Fruit fly (Drosophila melanogaster) whole organism, embryonic: ENCODE results near the gene CG14646.

Experiments
- B-H2 ChIP-seq: fragments of 200-800 bp; sonication (Bioruptor generic); optimal IDR thresholded peaks from 2 replicates; lab custom pipeline; 2018; ENCODE audit warnings: missing biosample characterization, mild to moderate bottlenecking, missing genetic modification characterization
- CG10565 ChIP-seq: fragments of 200-800 bp; sonication (Bioruptor generic); optimal IDR thresholded peaks from 3 replicates; lab custom pipeline; 2016; ENCODE audit warnings: missing biosample characterization, mild to moderate bottlenecking, missing genetic modification characterization
- CG11560 ChIP-seq: fragments of 200-800 bp; sonication (Bioruptor generic); IDR thresholded peaks from 3 replicates; pipeline ENCODE4 v1.3.6; 2022; ENCODE audit warnings: missing biosample characterization, missing genetic modification characterization
- CG11695 ChIP-seq: fragments of 200-800 bp; sonication (Bioruptor generic); IDR thresholded peaks from 3 replicates; pipeline ENCODE4 v1.3.6; 2022; ENCODE audit warnings: missing biosample characterization, missing genetic modification characterization
- CG11723 ChIP-seq: fragments of 200-800 bp; sonication (Bioruptor generic); optimal IDR thresholded peaks from 2 replicates; lab custom pipeline; 2017; ENCODE audit warnings: missing biosample characterization, mild to moderate bottlenecking, missing genetic modification characterization
- CG1602 ChIP-seq: fragments of 200-800 bp; sonication (Bioruptor generic); optimal IDR thresholded peaks from 3 replicates; lab custom pipeline; 2016; ENCODE audit warnings: missing biosample characterization, missing genetic modification characterization
- CG18619 ChIP-seq: fragments of 200-800 bp; sonication (Bioruptor generic); optimal IDR thresholded peaks from 3 replicates; lab custom pipeline; 2017; ENCODE audit warnings: missing biosample characterization, mild to moderate bottlenecking, missing genetic modification characterization
- CG18764 ChIP-seq: fragments of 200-800 bp; sonication (Bioruptor generic); optimal IDR thresholded peaks from 3 replicates; lab custom pipeline; 2016; ENCODE audit warnings: missing biosample characterization, missing genetic modification characterization
- CG2116 ChIP-seq: fragments of 200-800 bp; sonication (Bioruptor generic); optimal IDR thresholded peaks from 3 replicates; lab custom pipeline; 2018; ENCODE audit warnings: missing biosample characterization, mild to moderate bottlenecking, missing genetic modification characterization
- CG2129 ChIP-seq: fragments of 200-800 bp; sonication (Bioruptor generic); IDR thresholded peaks from 2 replicates; pipeline ENCODE4 v1.3.6; 2022; ENCODE audit warnings: missing biosample characterization, missing genetic modification characterization; ENCODE audit not compliant: partially characterized antibody
- CG2199 ChIP-seq: fragments of 200-800 bp; sonication (Bioruptor generic); IDR thresholded peaks from 3 replicates; pipeline ENCODE4 v1.3.6; 2022; ENCODE audit warnings: missing biosample characterization, missing genetic modification characterization
- CG43689 ChIP-seq: fragments of 200-800 bp; sonication (Bioruptor generic); IDR thresholded peaks from 2 replicates; pipeline ENCODE4 v1.3.6; 2022; ENCODE audit warnings: missing biosample characterization, missing genetic modification characterization
- CG4424 ChIP-seq: fragments of 200-800 bp; sonication (Bioruptor generic); optimal IDR thresholded peaks from 3 replicates; lab custom pipeline; 2016; ENCODE audit warnings: missing biosample characterization, missing genetic modification characterization
- CG4854 ChIP-seq: fragments of 200-800 bp; sonication (Bioruptor generic); optimal IDR thresholded peaks from 2 replicates; lab custom pipeline; 2016; ENCODE audit warnings: missing biosample characterization, missing genetic modification characterization, inconsistent platforms
- CG5245 ChIP-seq: fragments of 200-800 bp; sonication (Bioruptor generic); optimal IDR thresholded peaks from 3 replicates; lab custom pipeline; 2016; ENCODE audit warnings: missing biosample characterization, missing genetic modification characterization
- CG6254 ChIP-seq: fragments of 200-800 bp; sonication (Bioruptor generic); optimal IDR thresholded peaks from 3 replicates; lab custom pipeline; 2017; ENCODE audit warnings: mild to moderate bottlenecking, missing biosample characterization, missing genetic modification reagents, missing genetic modification characterization
- CG6854 ChIP-seq: fragments of 200-800 bp; sonication (Bioruptor generic); optimal IDR thresholded peaks from 3 replicates; lab custom pipeline; 2017; ENCODE audit warnings: missing biosample characterization, mild to moderate bottlenecking, missing genetic modification characterization
- CG7271 ChIP-seq: fragments of 200-800 bp; sonication (Bioruptor generic); optimal IDR thresholded peaks from 2 replicates; lab custom pipeline; 2018; ENCODE audit warnings: missing biosample characterization, mild to moderate bottlenecking, missing genetic modification characterization, moderate library complexity
- CG7745 ChIP-seq: fragments of 200-800 bp; sonication (Bioruptor generic); optimal IDR thresholded peaks from 2 replicates; lab custom pipeline; 2018; ENCODE audit warnings: missing biosample characterization, mild to moderate bottlenecking, missing genetic modification characterization, moderate library complexity
- CG8478 ChIP-seq: fragments of >200 bp; optimal IDR thresholded peaks from 2 replicates; lab custom pipeline; 2018
- CG8765 ChIP-seq: fragments of 200-800 bp; sonication (Bioruptor generic); IDR thresholded peaks from 2 replicates; pipeline ENCODE4 v1.3.6; 2022; ENCODE audit warnings: missing biosample characterization, missing genetic modification characterization
- CoRest ChIP-seq: fragments of 200-800 bp; sonication (Bioruptor generic); optimal IDR thresholded peaks from 3 replicates; lab custom pipeline; 2018; ENCODE audit warnings: missing biosample characterization, mild to moderate bottlenecking, missing genetic modification characterization, moderate library complexity
- Doc2 ChIP-seq: fragments of 200-800 bp; sonication (Bioruptor generic); IDR thresholded peaks from 2 replicates; pipeline ENCODE4 v1.3.6; 2022; ENCODE audit warnings: missing biosample characterization, missing genetic modification characterization
- Dp ChIP-seq: fragments of 200-800 bp; sonication (Bioruptor generic); optimal IDR thresholded peaks from 2 replicates; lab custom pipeline; 2018; ENCODE audit warnings: missing biosample characterization, mild to moderate bottlenecking, missing genetic modification characterization, moderate library complexity
- Eip74EF ChIP-seq, 2 experiments: fragments of 200-800 bp in 1 of 2; fragments of >200 bp in 1 of 2; sonication (Bioruptor generic) in 1 of 2; optimal IDR thresholded peaks; 2 replicates each; lab custom pipeline; 2017 to 2019; ENCODE audit warnings: missing biosample characterization in 2 of 2, missing genetic modification characterization in 2 of 2, mild to moderate bottlenecking in 1 of 2, moderate library complexity in 1 of 2
- Fer1 ChIP-seq: fragments of 200-800 bp; sonication (Bioruptor generic); optimal IDR thresholded peaks from 2 replicates; lab custom pipeline; 2017; ENCODE audit warnings: missing biosample characterization, mild to moderate bottlenecking, missing genetic modification characterization
- Hmr ChIP-seq: fragments of 200-800 bp; sonication (Bioruptor generic); optimal IDR thresholded peaks from 3 replicates; lab custom pipeline; 2017; ENCODE audit warnings: mild to moderate bottlenecking, missing biosample characterization, missing genetic modification reagents, missing genetic modification characterization
- MBD-R2 ChIP-seq: fragments of 200-800 bp; sonication (Bioruptor generic); IDR thresholded peaks from 2 replicates; pipeline ENCODE4 v1.3.6; 2022; ENCODE audit warnings: missing biosample characterization, missing genetic modification characterization
- MTF-1 ChIP-seq: fragments of 200-800 bp; sonication (Bioruptor generic); optimal IDR thresholded peaks from 2 replicates; lab custom pipeline; 2018; ENCODE audit warnings: missing biosample characterization, mild to moderate bottlenecking, missing genetic modification characterization, borderline replicate concordance
- Max ChIP-seq: fragments of 200-800 bp; sonication (Bioruptor generic); optimal IDR thresholded peaks from 2 replicates; lab custom pipeline; 2016; ENCODE audit warnings: missing biosample characterization, mild to moderate bottlenecking, missing genetic modification characterization
- Med ChIP-seq: fragments of 200-800 bp; sonication (Bioruptor generic); peaks from one replicate; lab custom pipeline; 2016; ENCODE audit warnings: missing biosample characterization, missing genetic modification characterization, mild to moderate bottlenecking, inconsistent platforms, moderate library complexity
- Mes4 ChIP-seq: fragments of 200-800 bp; sonication (Bioruptor generic); optimal IDR thresholded peaks from 2 replicates; lab custom pipeline; 2016; ENCODE audit warnings: missing biosample characterization, missing genetic modification characterization
- Six4 ChIP-seq: fragments of 200-800 bp; sonication (Bioruptor generic); optimal IDR thresholded peaks from 2 replicates; lab custom pipeline; 2016; ENCODE audit warnings: missing biosample characterization, missing genetic modification characterization
- Spps ChIP-seq: fragments of 200-800 bp; sonication (Bioruptor generic); optimal IDR thresholded peaks from 2 replicates; lab custom pipeline; 2018; ENCODE audit warnings: missing biosample characterization, mild to moderate bottlenecking, missing genetic modification characterization
- Tbp ChIP-seq: fragments of >200 bp; optimal IDR thresholded peaks from 2 replicates; lab custom pipeline; 2018; ENCODE audit warnings: missing biosample characterization, missing genetic modification characterization
- ab ChIP-seq: fragments of 200-800 bp; sonication (Bioruptor generic); optimal IDR thresholded peaks from 2 replicates; lab custom pipeline; 2016; ENCODE audit warnings: missing biosample characterization, missing genetic modification characterization
- bowl ChIP-seq: fragments of 200-800 bp; sonication (Bioruptor generic); IDR thresholded peaks from 2 replicates; pipeline ENCODE4 v1.3.6; 2022; ENCODE audit warnings: missing biosample characterization, missing genetic modification characterization
- gfzf ChIP-seq: fragments of 200-800 bp; sonication (Bioruptor generic); optimal IDR thresholded peaks from 2 replicates; lab custom pipeline; 2016; ENCODE audit warnings: missing biosample characterization, mild to moderate bottlenecking, missing genetic modification characterization, moderate library complexity
- grau ChIP-seq: fragments of 200-800 bp; optimal IDR thresholded peaks from 3 replicates; lab custom pipeline; 2019; ENCODE audit warnings: missing biosample characterization, mild to moderate bottlenecking, missing genetic modification characterization, moderate library complexity
- grn ChIP-seq: fragments of 200-800 bp; sonication (Bioruptor generic); optimal IDR thresholded peaks from 3 replicates; lab custom pipeline; 2017; ENCODE audit warnings: missing biosample characterization, missing genetic modification characterization
- h ChIP-seq: fragments of >200 bp; optimal IDR thresholded peaks from 2 replicates; lab custom pipeline; 2017
- ham ChIP-seq: fragments of 200-800 bp; sonication (Bioruptor generic); IDR thresholded peaks from 2 replicates; pipeline ENCODE4 v1.3.6; 2022; ENCODE audit warnings: missing biosample characterization, missing genetic modification characterization
- hth ChIP-seq: fragments of >200 bp; optimal IDR thresholded peaks from 2 replicates; lab custom pipeline; 2017; ENCODE audit warnings: inconsistent platforms
- lola ChIP-seq, 3 experiments: fragments of >200 bp in 2 of 3; fragments of 200-800 bp in 1 of 3; sonication (Bioruptor generic) in 1 of 3; optimal IDR thresholded peaks; 2 replicates each; lab custom pipeline; 2017 to 2019; ENCODE audit warnings: missing biosample characterization in 3 of 3, missing genetic modification characterization in 3 of 3, mild to moderate bottlenecking in 1 of 3, moderate library complexity in 1 of 3
- mirr ChIP-seq: fragments of 200-800 bp; sonication (Bioruptor generic); optimal IDR thresholded peaks from 3 replicates; lab custom pipeline; 2018; ENCODE audit warnings: missing biosample characterization, mild to moderate bottlenecking, missing genetic modification characterization
- rib ChIP-seq: fragments of 200-800 bp; sonication (Bioruptor generic); IDR thresholded peaks from 2 replicates; pipeline ENCODE4 v1.3.6; 2022; ENCODE audit warnings: missing biosample characterization, missing genetic modification characterization
- ro ChIP-seq: fragments of 200-800 bp; sonication (Bioruptor generic); IDR thresholded peaks from 2 replicates; pipeline ENCODE4 v1.3.6; 2022; ENCODE audit warnings: missing biosample characterization, missing genetic modification characterization
- sd ChIP-seq: fragments of 200-800 bp; sonication (Bioruptor generic); optimal IDR thresholded peaks from 3 replicates; lab custom pipeline; 2018; ENCODE audit warnings: missing biosample characterization, mild to moderate bottlenecking, missing genetic modification characterization, moderate library complexity
- tap ChIP-seq: fragments of 200-800 bp; optimal IDR thresholded peaks from 3 replicates; lab custom pipeline; 2019; ENCODE audit warnings: missing biosample characterization, mild to moderate bottlenecking, missing genetic modification characterization, moderate library complexity
- tll ChIP-seq, 2 experiments: fragments of 200-800 bp in 1 of 2; fragments of >200 bp in 1 of 2; sonication (Bioruptor generic) in 1 of 2; optimal IDR thresholded peaks; 2 replicates each; lab custom pipeline; 2017 to 2019; ENCODE audit warnings: missing biosample characterization in 2 of 2, missing genetic modification characterization in 2 of 2, mild to moderate bottlenecking in 1 of 2, moderate library complexity in 1 of 2
- zfh2 ChIP-seq: fragments of 200-800 bp; sonication (Bioruptor generic); optimal IDR thresholded peaks from 2 replicates; lab custom pipeline; 2016; ENCODE audit warnings: missing biosample characterization, missing genetic modification characterization

The CG14646 gene

dm6 chr3R:4403706-4404392, 13.7 kb downstream of the CG14646 start (continued):
- TF ChIP-seq mirr (GFP tag; lab: Kevin White, UChicago): peak; percentile 37
- no peak for TF ChIP-seq h (lab: Kevin White, UChicago)
- TF ChIP-seq CG4854 (GFP tag; lab: Kevin White, UChicago): no peak
- no peak for TF ChIP-seq CG11723 (GFP tag; lab: Kevin White, UChicago)
- TF ChIP-seq sd (tag; lab: Kevin White, UChicago): peak; percentile 97
- peak; percentile 66 for TF ChIP-seq grn (GFP tag; lab: Kevin White, UChicago)
- TF ChIP-seq tll (GFP tag; optimal IDR thresholded peaks at IDR 0.05; lab: Kevin White, UChicago): no peak
- no peak for TF ChIP-seq CG10565 (GFP tag; lab: Kevin White, UChicago)
- TF ChIP-seq Max (GFP tag; lab: Kevin White, UChicago): no peak
- TF ChIP-seq CoRest: no peak
- TF ChIP-seq CG8478 (lab: Kevin White, UChicago): no peak
- TF ChIP-seq CG2199 (GFP tag; lab: Robert Waterston, UW): 0 out of 3 replicates have a peak, but pooled peaks have one; percentile 58
- TF ChIP-seq ro: no peak
- no peak for TF ChIP-seq Six4
- TF ChIP-seq lola (GFP tag; optimal IDR thresholded peaks at IDR 0.05; lab: Kevin White, UChicago): peak in 1 of 3 experiments; percentile 11
- no peak for TF ChIP-seq zfh2 (GFP tag; lab: Kevin White, UChicago)
- 0 out of 2 replicates have a peak, but pooled peaks have one; percentile 17 for TF ChIP-seq MBD-R2 (GFP tag; lab: Robert Waterston, UW)
- TF ChIP-seq tap: no peak
- no peak for TF ChIP-seq CG11695 (GFP tag; lab: Robert Waterston, UW)
- no peak for TF ChIP-seq CG6854 (GFP tag; lab: Kevin White, UChicago)
- TF ChIP-seq Doc2 (GFP tag; lab: Robert Waterston, UW): no peak
- no peak for TF ChIP-seq Fer1 (GFP tag; lab: Kevin White, UChicago)
- TF ChIP-seq Dp: no peak
- no peak for TF ChIP-seq CG4424 (GFP tag; lab: Kevin White, UChicago)
- TF ChIP-seq CG7745 (tag; lab: Kevin White, UChicago): no peak
- TF ChIP-seq CG2129 (GFP tag; lab: Robert Waterston, UW): no peak
- TF ChIP-seq CG2116 (GFP tag; lab: Kevin White, UChicago): no peak
- TF ChIP-seq ham (GFP tag; lab: Robert Waterston, UW): no peak
- TF ChIP-seq CG11560: no peak
- no peak for TF ChIP-seq gfzf (GFP tag; lab: Kevin White, UChicago)
- no peak for TF ChIP-seq MTF-1 (GFP tag; lab: Kevin White, UChicago)
- TF ChIP-seq hth: no peak
- TF ChIP-seq CG5245 (GFP tag; lab: Kevin White, UChicago): no peak
- no peak for TF ChIP-seq Eip74EF (GFP tag; optimal IDR thresholded peaks at IDR 0.05; lab: Kevin White, UChicago)
- no peak for TF ChIP-seq B-H2 (GFP tag; lab: Kevin White, UChicago)
- TF ChIP-seq CG7271: no peak
- no peak for TF ChIP-seq CG6254 (GFP tag; lab: Kevin White, UChicago)
- no peak for TF ChIP-seq CG1602
- peak; percentile 86 for TF ChIP-seq Med (GFP tag; lab: Kevin White, UChicago)
- TF ChIP-seq grau (tag; lab: Kevin White, UChicago): peak; percentile 79
- TF ChIP-seq CG8765: no peak
- TF ChIP-seq CG18619 (GFP tag; lab: Kevin White, UChicago): no peak
- no peak for TF ChIP-seq CG43689 (GFP tag; lab: Robert Waterston, UW)
- no peak for TF ChIP-seq Mes4 (GFP tag; lab: Kevin White, UChicago)
- no peak for TF ChIP-seq Tbp (GFP tag; lab: Kevin White, UChicago)
- no peak for TF ChIP-seq CG18764 (GFP tag; lab: Kevin White, UChicago)
- TF ChIP-seq Spps (tag; lab: Kevin White, UChicago): no peak
- TF ChIP-seq bowl (GFP tag; lab: Robert Waterston, UW): no peak
- TF ChIP-seq rib: peak; percentile 88
- no peak for TF ChIP-seq ab (GFP tag; lab: Kevin White, UChicago)
- TF ChIP-seq Hmr (GFP tag; lab: Kevin White, UChicago): peak; percentile 45
